Fruit fly (Drosophila melanogaster) whole organism: ENCODE results near the gene CG13445.

Source experiments
- CG8478 ChIP-seq: fragments of >200 bp; optimal IDR thresholded peaks from 2 replicates; lab custom pipeline; 2018; ENCODE audit warnings: inconsistent platforms
- Dll ChIP-seq: fragments of >200 bp; optimal IDR thresholded peaks from 2 replicates; lab custom pipeline; 2017
- EcR ChIP-seq, 2 experiments: fragments of >200 bp; optimal IDR thresholded peaks; 2 replicates each; lab custom pipeline; 2017; ENCODE audit warnings: missing biosample characterization in 2 of 2, missing genetic modification characterization in 2 of 2, missing genetic modification reagents in 2 of 2
- pan ChIP-seq: fragments of >200 bp; optimal IDR thresholded peaks from 2 replicates; lab custom pipeline; 2017
- psq ChIP-seq: fragments of >200 bp; optimal IDR thresholded peaks from 2 replicates; lab custom pipeline; 2017
- usp ChIP-seq: fragments of >200 bp; optimal IDR thresholded peaks from 2 replicates; lab custom pipeline; 2017; ENCODE audit warnings: missing biosample characterization, missing genetic modification characterization, mixed read lengths

dm6 chr3L:15809185-15809584, at the start of gene CG13445:
- no peak for TF ChIP-seq Dll (lab: Kevin White, UChicago)
- no peak for TF ChIP-seq CG8478 (lab: Kevin White, UChicago)
- no peak for TF ChIP-seq usp (GFP tag; lab: Kevin White, UChicago)
- TF ChIP-seq pan (lab: Kevin White, UChicago): no peak
- no peak for TF ChIP-seq psq (lab: Kevin White, UChicago)
- no peak for TF ChIP-seq EcR (GFP tag; optimal IDR thresholded peaks at IDR 0.05; lab: Kevin White, UChicago)
